Fruit fly (Drosophila melanogaster) whole organism: ENCODE data around the gene CG13794.

Source experiments
- EcR ChIP-seq, 2 experiments: fragments of >200 bp; optimal IDR thresholded peaks; 2 replicates each; lab custom pipeline; 2017; ENCODE audit warnings: missing biosample characterization in 2 of 2, missing genetic modification characterization in 2 of 2, missing genetic modification reagents in 2 of 2
- pan ChIP-seq: fragments of >200 bp; optimal IDR thresholded peaks from 2 replicates; lab custom pipeline; 2017

DNA sequence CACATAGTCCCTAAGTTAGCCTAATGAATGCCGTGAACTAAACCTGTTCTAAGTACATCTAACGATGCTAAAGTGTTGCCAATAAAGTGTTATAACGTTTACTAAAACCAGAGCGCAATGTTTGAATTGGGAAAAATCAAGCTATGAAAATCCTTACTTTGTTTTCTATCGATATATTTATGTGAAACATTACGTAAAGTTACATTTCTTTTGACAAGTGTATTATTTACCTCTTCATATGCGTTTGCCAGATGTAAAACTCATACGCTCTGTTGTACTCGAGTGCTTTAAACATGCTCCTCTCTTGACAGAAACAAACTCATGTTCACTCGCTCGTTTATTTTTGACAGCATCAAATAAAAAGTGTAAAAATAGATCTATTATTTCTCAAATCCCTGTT, 12.0 kb downstream of the CG13794 start, which contains the start of gene Ntl:
- no peak for TF ChIP-seq pan (lab: Kevin White, UChicago)
- no peak for TF ChIP-seq EcR (GFP tag; optimal IDR thresholded peaks at IDR 0.05; lab: Kevin White, UChicago)
